Fruit fly (Drosophila melanogaster) whole organism, prepupa: ENCODE results near the gene SCAR.

Experiments
- CG11294 ChIP-seq: fragments of 200-800 bp; sonication (Bioruptor generic); IDR thresholded peaks from 2 replicates; pipeline ENCODE4 v1.3.6; 2022; ENCODE audit warnings: missing biosample characterization, missing genetic modification characterization
- CG15336 ChIP-seq: fragments of 200-800 bp; sonication (Bioruptor generic); IDR thresholded peaks from 2 replicates; pipeline ENCODE4 v1.3.6; 2022; ENCODE audit warnings: missing biosample characterization, missing genetic modification characterization
- CG1621 ChIP-seq: fragments of 200-800 bp; sonication (Bioruptor generic); optimal IDR thresholded peaks from 3 replicates; lab custom pipeline; 2018; ENCODE audit warnings: missing biosample characterization, mild to moderate bottlenecking, missing genetic modification characterization
- CG3032 ChIP-seq: fragments of 200-800 bp; optimal IDR thresholded peaks from 2 replicates; lab custom pipeline; 2019; ENCODE audit warnings: missing biosample characterization, mild to moderate bottlenecking, missing genetic modification characterization, moderate library complexity
- CG6792 ChIP-seq: fragments of 200-800 bp; sonication (Bioruptor generic); optimal IDR thresholded peaks from 3 replicates; lab custom pipeline; 2016; ENCODE audit warnings: missing biosample characterization, missing genetic modification characterization
- Gug ChIP-seq: fragments of 200-800 bp; sonication (Bioruptor generic); IDR thresholded peaks from 2 replicates; pipeline ENCODE4 v1.3.6; 2022; ENCODE audit warnings: missing biosample characterization, missing genetic modification characterization
- Hr39 ChIP-seq: fragments of 200-800 bp; sonication (Bioruptor generic); optimal IDR thresholded peaks from 2 replicates; lab custom pipeline; 2016; ENCODE audit warnings: missing biosample characterization, missing genetic modification characterization
- Hr4 ChIP-seq: fragments of 200-800 bp; sonication (Bioruptor generic); optimal IDR thresholded peaks from 3 replicates; lab custom pipeline; 2016; ENCODE audit warnings: missing biosample characterization, missing genetic modification characterization
- Lpt ChIP-seq: fragments of 200-800 bp; sonication (Bioruptor generic); optimal IDR thresholded peaks from 3 replicates; lab custom pipeline; 2016; ENCODE audit warnings: missing biosample characterization, missing genetic modification characterization
- Met ChIP-seq: fragments of 200-800 bp; sonication (Bioruptor generic); optimal IDR thresholded peaks from 3 replicates; lab custom pipeline; 2016; ENCODE audit warnings: missing biosample characterization, missing genetic modification characterization
- OdsH ChIP-seq: fragments of 200-800 bp; sonication (Bioruptor generic); optimal IDR thresholded peaks from 3 replicates; lab custom pipeline; 2016; ENCODE audit warnings: missing biosample characterization, missing genetic modification characterization
- acj6 ChIP-seq: fragments of 200-800 bp; sonication (Bioruptor generic); optimal IDR thresholded peaks from 3 replicates; lab custom pipeline; 2016; ENCODE audit warnings: missing biosample characterization, missing genetic modification characterization
- cyc ChIP-seq: fragments of 200-800 bp; sonication (Bioruptor generic); optimal IDR thresholded peaks from 3 replicates; lab custom pipeline; 2016; ENCODE audit warnings: missing biosample characterization, missing genetic modification characterization
- ss ChIP-seq, 2 experiments: fragments of 200-800 bp; sonication (Bioruptor generic); optimal IDR thresholded peaks; 2 replicates in 1 of 2; 3 replicates in 1 of 2; lab custom pipeline; 2017 to 2018; ENCODE audit warnings: mild to moderate bottlenecking in 2 of 2, missing biosample characterization in 2 of 2, missing genetic modification characterization in 2 of 2, moderate library complexity in 1 of 2

DNA sequence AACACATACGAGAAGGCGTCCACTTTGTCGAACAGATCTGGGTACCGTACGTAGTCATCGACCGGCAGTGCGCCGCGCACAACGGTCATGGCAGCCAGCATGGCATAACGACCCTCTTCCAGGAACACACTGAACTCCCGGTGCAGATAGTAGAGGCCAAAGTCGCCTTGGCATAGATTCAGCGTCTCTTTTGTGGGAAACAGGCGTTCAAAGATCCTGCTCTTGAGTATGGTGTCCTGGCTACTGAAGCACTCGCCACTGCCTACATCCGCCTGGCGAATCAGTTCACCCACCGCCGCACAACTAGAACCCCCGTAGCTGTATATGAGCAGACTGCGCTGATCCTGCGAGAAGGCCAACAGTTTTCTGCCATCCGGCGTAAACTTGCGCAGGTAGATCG, 1.9 kb upstream of the SCAR start:
- no peak for TF ChIP-seq Hr39 (GFP tag; lab: Kevin White, UChicago)
- TF ChIP-seq Hr4 (GFP tag; lab: Kevin White, UChicago), result no peak
- no peak for TF ChIP-seq ss (GFP tag; optimal IDR thresholded peaks at IDR 0.05; lab: Kevin White, UChicago)
- no peak for TF ChIP-seq Gug (GFP tag; lab: Robert Waterston, UW)
- TF ChIP-seq CG3032 (tag; lab: Kevin White, UChicago), result no peak
- TF ChIP-seq OdsH (GFP tag; lab: Kevin White, UChicago), result no peak
- no peak for TF ChIP-seq Met
- no peak for TF ChIP-seq CG11294
- no peak for TF ChIP-seq CG15336
- no peak for TF ChIP-seq CG6792
- no peak for TF ChIP-seq acj6
- no peak for TF ChIP-seq Lpt (GFP tag; lab: Kevin White, UChicago)
- no peak for TF ChIP-seq cyc (GFP tag; lab: Kevin White, UChicago)
- no peak for TF ChIP-seq CG1621 (tag; lab: Kevin White, UChicago)
